Fruit fly (Drosophila melanogaster) whole organism, embryonic: ENCODE data around the gene Mettl4.
A peak's percentile ranks its signal among the peaks of the same experiment; 100 is the strongest.

Experiments used
- Ada2b ChIP-seq: fragments of 200-800 bp; sonication (Bioruptor generic); IDR thresholded peaks from 2 replicates; pipeline ENCODE4 v1.3.6; 2022; ENCODE audit warnings: missing biosample characterization, missing genetic modification characterization
- B-H2 ChIP-seq: fragments of 200-800 bp; sonication (Bioruptor generic); optimal IDR thresholded peaks from 2 replicates; lab custom pipeline; 2018; ENCODE audit warnings: missing biosample characterization, mild to moderate bottlenecking, missing genetic modification characterization
- CG1024 ChIP-seq: fragments of 200-800 bp; sonication (Bioruptor generic); IDR thresholded peaks from 2 replicates; pipeline ENCODE4 v1.3.6; 2022; ENCODE audit warnings: missing biosample characterization, missing genetic modification characterization
- CG10267 ChIP-seq: fragments of 200-800 bp; sonication (Bioruptor generic); optimal IDR thresholded peaks from 2 replicates; lab custom pipeline; 2018; ENCODE audit warnings: missing biosample characterization, mild to moderate bottlenecking, missing genetic modification characterization, moderate library complexity
- CG10565 ChIP-seq: fragments of 200-800 bp; sonication (Bioruptor generic); optimal IDR thresholded peaks from 3 replicates; lab custom pipeline; 2016; ENCODE audit warnings: missing biosample characterization, mild to moderate bottlenecking, missing genetic modification characterization
- CG13296 ChIP-seq: fragments of 200-800 bp; sonication (Bioruptor generic); optimal IDR thresholded peaks from 3 replicates; lab custom pipeline; 2018; ENCODE audit warnings: missing biosample characterization, mild to moderate bottlenecking, missing genetic modification characterization
- CG13775 ChIP-seq: fragments of 200-800 bp; sonication (Bioruptor generic); optimal IDR thresholded peaks from 3 replicates; lab custom pipeline; 2017; ENCODE audit warnings: missing biosample characterization, mild to moderate bottlenecking, missing genetic modification characterization
- CG14014 ChIP-seq: fragments of 200-800 bp; sonication (Bioruptor generic); IDR thresholded peaks from 2 replicates; pipeline ENCODE4 v1.3.6; 2022; ENCODE audit warnings: missing biosample characterization, missing genetic modification characterization
- CG15011 ChIP-seq: fragments of 200-800 bp; sonication (Bioruptor generic); optimal IDR thresholded peaks from 3 replicates; lab custom pipeline; 2018; ENCODE audit warnings: missing biosample characterization, mild to moderate bottlenecking, missing genetic modification characterization
- CG15073 ChIP-seq: fragments of 200-800 bp; sonication (Bioruptor generic); optimal IDR thresholded peaks from 2 replicates; lab custom pipeline; 2016; ENCODE audit warnings: missing biosample characterization, missing genetic modification characterization
- CG1603 ChIP-seq: fragments of 200-800 bp; sonication (Bioruptor generic); optimal IDR thresholded peaks from 2 replicates; lab custom pipeline; 2019; ENCODE audit warnings: missing biosample characterization, mild to moderate bottlenecking, missing genetic modification characterization, moderate library complexity
- CG1647 ChIP-seq: fragments of 200-800 bp; sonication (Bioruptor generic); optimal IDR thresholded peaks from 3 replicates; lab custom pipeline; 2016; ENCODE audit warnings: missing biosample characterization, missing genetic modification characterization
- CG17359 ChIP-seq: fragments of 200-800 bp; sonication (Bioruptor generic); optimal IDR thresholded peaks from 3 replicates; lab custom pipeline; 2018; ENCODE audit warnings: missing biosample characterization, mild to moderate bottlenecking, missing genetic modification characterization, moderate library complexity
- CG17612 ChIP-seq: fragments of 200-800 bp; sonication (Bioruptor generic); IDR thresholded peaks from 2 replicates; pipeline ENCODE4 v1.3.6; 2022; ENCODE audit warnings: missing biosample characterization, missing genetic modification characterization
- CG17802 ChIP-seq: fragments of 200-800 bp; sonication (Bioruptor generic); optimal IDR thresholded peaks from 2 replicates; lab custom pipeline; 2018; ENCODE audit warnings: missing biosample characterization, mild to moderate bottlenecking, missing genetic modification characterization, moderate library complexity
- CG3065 ChIP-seq: fragments of 200-800 bp; sonication (Bioruptor generic); optimal IDR thresholded peaks from 2 replicates; lab custom pipeline; 2016; ENCODE audit warnings: missing biosample characterization, missing genetic modification characterization
- CG31224 ChIP-seq: fragments of 200-800 bp; sonication (Bioruptor generic); IDR thresholded peaks from 2 replicates; pipeline ENCODE4 v1.3.6; 2022; ENCODE audit warnings: missing biosample characterization, missing genetic modification characterization
- CG3163 ChIP-seq: fragments of 200-800 bp; sonication (Bioruptor generic); optimal IDR thresholded peaks from 3 replicates; lab custom pipeline; 2016; ENCODE audit warnings: missing biosample characterization, missing genetic modification characterization
- CG3407 ChIP-seq: fragments of 200-800 bp; sonication (Bioruptor generic); optimal IDR thresholded peaks from 2 replicates; lab custom pipeline; 2018; ENCODE audit warnings: missing biosample characterization, mild to moderate bottlenecking, missing genetic modification characterization
- CG7357 ChIP-seq: fragments of 200-800 bp; sonication (Bioruptor generic); IDR thresholded peaks from 3 replicates; pipeline ENCODE4 v1.3.6; 2022; ENCODE audit warnings: missing biosample characterization, missing genetic modification characterization
- CG7745 ChIP-seq: fragments of 200-800 bp; sonication (Bioruptor generic); optimal IDR thresholded peaks from 2 replicates; lab custom pipeline; 2018; ENCODE audit warnings: missing biosample characterization, mild to moderate bottlenecking, missing genetic modification characterization, moderate library complexity
- CG9215 ChIP-seq: fragments of 200-800 bp; sonication (Bioruptor generic); IDR thresholded peaks from 2 replicates; pipeline ENCODE4 v1.3.6; 2022; ENCODE audit warnings: missing biosample characterization, missing genetic modification characterization
- Camta ChIP-seq: fragments of 200-800 bp; sonication (Bioruptor generic); optimal IDR thresholded peaks from 2 replicates; lab custom pipeline; 2016; ENCODE audit warnings: missing biosample characterization, missing genetic modification characterization
- CoRest ChIP-seq: fragments of 200-800 bp; sonication (Bioruptor generic); optimal IDR thresholded peaks from 3 replicates; lab custom pipeline; 2018; ENCODE audit warnings: missing biosample characterization, mild to moderate bottlenecking, missing genetic modification characterization, moderate library complexity
- Dek ChIP-seq: fragments of 200-800 bp; sonication (Bioruptor generic); optimal IDR thresholded peaks from 3 replicates; lab custom pipeline; 2019; ENCODE audit warnings: missing biosample characterization, mild to moderate bottlenecking, missing genetic modification characterization, moderate library complexity
- Dfd ChIP-seq, 2 experiments: fragments of >200 bp; optimal IDR thresholded peaks; 2 replicates each; lab custom pipeline; 2017; ENCODE audit warnings: missing biosample characterization in 2 of 2, missing genetic modification characterization in 2 of 2
- Dp ChIP-seq: fragments of 200-800 bp; sonication (Bioruptor generic); optimal IDR thresholded peaks from 2 replicates; lab custom pipeline; 2018; ENCODE audit warnings: missing biosample characterization, mild to moderate bottlenecking, missing genetic modification characterization, moderate library complexity
- HmgZ ChIP-seq: fragments of 200-800 bp; sonication (Bioruptor generic); optimal IDR thresholded peaks from 2 replicates; lab custom pipeline; 2018; ENCODE audit warnings: missing biosample characterization, mild to moderate bottlenecking, missing genetic modification characterization
- NFAT ChIP-seq: fragments of 200-800 bp; sonication (Bioruptor generic); IDR thresholded peaks from 2 replicates; pipeline ENCODE4 v1.3.6; 2022; ENCODE audit warnings: missing biosample characterization, missing genetic modification characterization
- Nf-YA ChIP-seq: fragments of 200-800 bp; sonication (Bioruptor generic); IDR thresholded peaks from 2 replicates; pipeline ENCODE4 v1.3.6; 2022; ENCODE audit warnings: missing biosample characterization, missing genetic modification characterization
- Nf-YB ChIP-seq: fragments of 200-800 bp; sonication (Bioruptor generic); optimal IDR thresholded peaks from 3 replicates; lab custom pipeline; 2019; ENCODE audit warnings: missing biosample characterization, mild to moderate bottlenecking, missing genetic modification characterization, moderate library complexity
- Spps ChIP-seq: fragments of 200-800 bp; sonication (Bioruptor generic); optimal IDR thresholded peaks from 2 replicates; lab custom pipeline; 2018; ENCODE audit warnings: missing biosample characterization, mild to moderate bottlenecking, missing genetic modification characterization
- Usf ChIP-seq: fragments of 200-800 bp; sonication (Bioruptor generic); optimal IDR thresholded peaks from 2 replicates; lab custom pipeline; 2017; ENCODE audit warnings: missing genotype, missing biosample characterization, missing genetic modification characterization
- Xbp1 ChIP-seq: fragments of 200-800 bp; sonication (Bioruptor generic); optimal IDR thresholded peaks from 3 replicates; lab custom pipeline; 2016; ENCODE audit warnings: missing biosample characterization, mild to moderate bottlenecking, missing genetic modification characterization
- ab ChIP-seq: fragments of 200-800 bp; sonication (Bioruptor generic); optimal IDR thresholded peaks from 2 replicates; lab custom pipeline; 2016; ENCODE audit warnings: missing biosample characterization, missing genetic modification characterization
- aop ChIP-seq: fragments of 200-800 bp; sonication (Bioruptor generic); IDR thresholded peaks from 2 replicates; pipeline ENCODE4 v1.3.6; 2022; ENCODE audit warnings: missing biosample characterization, missing genetic modification characterization
- crp ChIP-seq, 2 experiments: fragments of 200-800 bp; sonication (Bioruptor generic); optimal IDR thresholded peaks; 2 replicates in 1 of 2; 3 replicates in 1 of 2; lab custom pipeline; 2017; ENCODE audit warnings: missing biosample characterization in 2 of 2, missing genetic modification characterization in 2 of 2, mild to moderate bottlenecking in 1 of 2, moderate library complexity in 1 of 2
- dm ChIP-seq: fragments of 200-800 bp; sonication (Bioruptor generic); optimal IDR thresholded peaks from 3 replicates; lab custom pipeline; 2016; ENCODE audit warnings: missing biosample characterization, missing genetic modification characterization
- ems ChIP-seq: fragments of 200-800 bp; sonication (Bioruptor generic); optimal IDR thresholded peaks from 3 replicates; lab custom pipeline; 2016; ENCODE audit warnings: missing biosample characterization, missing genetic modification characterization
- grn ChIP-seq: fragments of 200-800 bp; sonication (Bioruptor generic); optimal IDR thresholded peaks from 3 replicates; lab custom pipeline; 2017; ENCODE audit warnings: missing biosample characterization, missing genetic modification characterization
- inv ChIP-seq: fragments of 200-800 bp; sonication (Bioruptor generic); IDR thresholded peaks from 2 replicates; pipeline ENCODE4 v1.3.6; 2022; ENCODE audit warnings: missing biosample characterization, missing genetic modification characterization; ENCODE audit not compliant: partially characterized antibody
- jing ChIP-seq: fragments of 200-800 bp; sonication (Bioruptor generic); optimal IDR thresholded peaks from 2 replicates; lab custom pipeline; 2018; ENCODE audit warnings: missing biosample characterization, mild to moderate bottlenecking, missing genetic modification characterization
- klu ChIP-seq: fragments of 200-800 bp; sonication (Bioruptor generic); IDR thresholded peaks from 2 replicates; pipeline ENCODE4 v1.3.6; 2022; ENCODE audit warnings: missing biosample characterization, missing genetic modification characterization
- lola ChIP-seq, 3 experiments: fragments of >200 bp in 2 of 3; fragments of 200-800 bp in 1 of 3; sonication (Bioruptor generic) in 1 of 3; optimal IDR thresholded peaks; 2 replicates each; lab custom pipeline; 2017 to 2019; ENCODE audit warnings: missing biosample characterization in 3 of 3, missing genetic modification characterization in 3 of 3, mild to moderate bottlenecking in 1 of 3, moderate library complexity in 1 of 3
- nmo ChIP-seq: fragments of 200-800 bp; sonication (Bioruptor generic); optimal IDR thresholded peaks from 2 replicates; lab custom pipeline; 2018; ENCODE audit warnings: missing biosample characterization, mild to moderate bottlenecking, missing genetic modification characterization, moderate library complexity
- otp ChIP-seq: fragments of 200-800 bp; sonication (Bioruptor generic); IDR thresholded peaks from 3 replicates; pipeline ENCODE4, ENCODE4 v1.3.6; 2022; ENCODE audit warnings: missing biosample characterization, missing genetic modification characterization
- p53 ChIP-seq: fragments of 200-800 bp; sonication (Bioruptor generic); optimal IDR thresholded peaks from 2 replicates; lab custom pipeline; 2016; ENCODE audit warnings: missing biosample characterization, missing genetic modification characterization
- pfk ChIP-seq: fragments of 200-800 bp; sonication (Bioruptor generic); optimal IDR thresholded peaks from 2 replicates; lab custom pipeline; 2018; ENCODE audit warnings: missing biosample characterization, mild to moderate bottlenecking, missing genetic modification characterization, moderate library complexity
- slbo ChIP-seq: fragments of 200-800 bp; sonication (Bioruptor generic); IDR thresholded peaks from 2 replicates; pipeline ENCODE4 v1.3.6; 2022; ENCODE audit warnings: missing biosample characterization, missing genetic modification characterization
- so ChIP-seq: fragments of 200-800 bp; sonication (Bioruptor generic); IDR thresholded peaks from 3 replicates; pipeline ENCODE4 v1.3.6; 2022; ENCODE audit warnings: missing biosample characterization, missing genetic modification characterization
- trem ChIP-seq: fragments of 200-800 bp; optimal IDR thresholded peaks from 3 replicates; lab custom pipeline; 2019; ENCODE audit warnings: missing biosample characterization, mild to moderate bottlenecking, missing genetic modification characterization, moderate library complexity

Mettl4 gene

dm6 chr3R:16632698-16633097 is 18.3 kb downstream of the Mettl4 start (continued):
- TF ChIP-seq CG10267 (tag; lab: Kevin White, UChicago) = no peak
- TF ChIP-seq Camta (GFP tag; lab: Kevin White, UChicago) = no peak
- TF ChIP-seq Xbp1 (GFP tag; lab: Kevin White, UChicago) = no peak
- no peak for TF ChIP-seq CG31224 (GFP tag; lab: Robert Waterston, UW)
- no peak for TF ChIP-seq dm (GFP tag; lab: Kevin White, UChicago)
- TF ChIP-seq HmgZ (tag; lab: Kevin White, UChicago) = no peak
- TF ChIP-seq crp (GFP tag; optimal IDR thresholded peaks at IDR 0.05; lab: Kevin White, UChicago) = no peak
- no peak for TF ChIP-seq CG7745 (tag; lab: Kevin White, UChicago)
- peak; percentile 25; the same call in 1 of the 2 replicates for TF ChIP-seq Nf-YA (GFP tag; lab: Robert Waterston, UW)
- TF ChIP-seq Nf-YB (GFP tag; lab: Kevin White, UChicago) = peak; percentile 95
- TF ChIP-seq nmo = no peak
- no peak for TF ChIP-seq CG1647 (GFP tag; lab: Kevin White, UChicago)
- TF ChIP-seq CG3407 (GFP tag; lab: Kevin White, UChicago) = no peak
- TF ChIP-seq CG7357 (GFP tag; lab: Robert Waterston, UW) = no peak
- TF ChIP-seq Spps = no peak
- no peak for TF ChIP-seq Usf (GFP tag; lab: Kevin White, UChicago)
- 0 out of 2 replicates have a peak, but pooled peaks have one; percentile 5 for TF ChIP-seq NFAT (GFP tag; lab: Robert Waterston, UW)
- no peak for TF ChIP-seq slbo (GFP tag; lab: Robert Waterston, UW)
- TF ChIP-seq ems = no peak

- TF ChIP-seq aop (GFP tag; lab: Robert Waterston, UW) (no peak), CG1024 (GFP tag; lab: Robert Waterston, UW) (no peak), CG9215 (GFP tag; lab: Robert Waterston, UW) (no peak), CG3407 (GFP tag; lab: Kevin White, UChicago) (no peak), CoRest (tag; lab: Kevin White, UChicago) (peak; percentile 23), p53 (GFP tag; lab: Kevin White, UChicago) (no peak), inv (GFP tag; lab: Robert Waterston, UW) (no peak), CG15011 (GFP tag; lab: Kevin White, UChicago) (no peak), CG10565 (GFP tag; lab: Kevin White, UChicago) (no peak), pfk (GFP tag; lab: Kevin White, UChicago) (no peak), jing (GFP tag; lab: Kevin White, UChicago) (no peak), klu (GFP tag; lab: Robert Waterston, UW) (no peak), CG15073 (GFP tag; lab: Kevin White, UChicago) (no peak), ab (GFP tag; lab: Kevin White, UChicago) (no peak), CG3065 (GFP tag; lab: Kevin White, UChicago) (no peak), Dfd (GFP tag; optimal IDR thresholded peaks at IDR 0.05; lab: Kevin White, UChicago) (no peak), trem (peak; percentile 17), CG17612 (GFP tag; lab: Robert Waterston, UW) (no peak), CG3163 (no peak), so (GFP tag; lab: Robert Waterston, UW) (no peak), B-H2 (GFP tag; lab: Kevin White, UChicago) (no peak), Dp (GFP tag; lab: Kevin White, UChicago) (no peak), Ada2b (no peak), otp (GFP tag; lab: Robert Waterston, UW) (no peak), CG17359 (no peak), CG13775 (no peak), Dek (tag; lab: Kevin White, UChicago) (no peak), CG14014 (no peak), CG13296 (GFP tag; lab: Kevin White, UChicago) (no peak), grn (peak; percentile 33), CG17802 (tag; lab: Kevin White, UChicago) (no peak), CG1603 (tag; lab: Kevin White, UChicago) (peak; percentile 38), lola (GFP tag; optimal IDR thresholded peaks at IDR 0.05; lab: Kevin White, UChicago) (peak in 1 of 3 experiments; percentile 68)
These were observed 20.4 kb downstream of the Mettl4 start for dm6 chr3R:16630564-16630963.
